Worm (Caenorhabditis elegans): ENCODE data around the gene col-17.
"Not testable (repeated sequence)": the region's sequence is repeated elsewhere in the genome, so short reads cannot be mapped to it uniquely, and the experiment has no call there.

The col-17 gene

ce11 chrII:4834761-4835160 is 32.6 kb downstream of the col-17 start, which contains the start of the genes C33F10.11 and C33F10.1:
TSS of gene C33F10.11 (minus strand) at chrII:4834861.
TSS of gene C33F10.1 (plus strand) at chrII:4835023.
- no peak for TF ChIP-seq lin-32 (GFP tag; optimal IDR thresholded peaks at IDR 0.05)
- TF ChIP-seq mep-1 (tag; optimal IDR thresholded peaks at IDR 0.05) = no peak
- no peak for TF ChIP-seq snpc-4 (tag; optimal IDR thresholded peaks at IDR 0.05)
- TF ChIP-seq nhr-28 (tag; optimal IDR thresholded peaks at IDR 0.05) = no peak
- no peak for TF ChIP-seq unc-62 (GFP tag; optimal IDR thresholded peaks at IDR 0.05)
- TF ChIP-seq zip-8 (tag; optimal IDR thresholded peaks at IDR 0.05) = no peak
- no peak for TF ChIP-seq sptf-1 (tag; optimal IDR thresholded peaks at IDR 0.05)
- TF ChIP-seq unc-39 (tag; optimal IDR thresholded peaks at IDR 0.05) = no peak
- no peak for TF ChIP-seq cnd-1 (tag; optimal IDR thresholded peaks at IDR 0.05)
- TF ChIP-seq drap-1 (GFP tag; optimal IDR thresholded peaks at IDR 0.05) = no peak
- no peak for TF ChIP-seq ham-2 (GFP tag; optimal IDR thresholded peaks at IDR 0.05)
- no peak for TF ChIP-seq nhr-76 (tag; optimal IDR thresholded peaks at IDR 0.05)
- TF ChIP-seq ceh-43 (GFP tag; optimal IDR thresholded peaks at IDR 0.05) = no peak
- TF ChIP-seq lsy-2 (tag; optimal IDR thresholded peaks at IDR 0.05) = no peak

- no peak for TF ChIP-seq pha-4 (tag; optimal IDR thresholded peaks at IDR 0.05)
- TF ChIP-seq nhr-2 (tag; optimal IDR thresholded peaks at IDR 0.05) = peak; percentile 43
- no peak for TF ChIP-seq elt-1 (tag; optimal IDR thresholded peaks at IDR 0.05; ENCODE audit: borderline replicate concordance, insufficient read depth)
- TF ChIP-seq ceh-43 (GFP tag; optimal IDR thresholded peaks at IDR 0.05) = no peak
- peak; percentile 59 for TF ChIP-seq unc-62 (GFP tag; optimal IDR thresholded peaks at IDR 0.05)
- TF ChIP-seq lin-32 (GFP tag; optimal IDR thresholded peaks at IDR 0.05) = no peak
- TF ChIP-seq nhr-237 (tag; optimal IDR thresholded peaks at IDR 0.05) = no peak
- TF ChIP-seq unc-39 (tag; optimal IDR thresholded peaks at IDR 0.05) = no peak
- TF ChIP-seq nhr-12 (tag; optimal IDR thresholded peaks at IDR 0.05) = no peak
- peak; percentile 52 for TF ChIP-seq cnd-1 (tag; optimal IDR thresholded peaks at IDR 0.05)
- no peak for TF ChIP-seq drap-1 (GFP tag; optimal IDR thresholded peaks at IDR 0.05)
- TF ChIP-seq ceh-83 (GFP tag; optimal IDR thresholded peaks at IDR 0.05) = no peak
- TF ChIP-seq ceh-39 (tag; optimal IDR thresholded peaks at IDR 0.05) = no peak
- TF ChIP-seq nhr-28 (tag; optimal IDR thresholded peaks at IDR 0.05) = no peak
- TF ChIP-seq elt-3 (tag; optimal IDR thresholded peaks at IDR 0.05) = no peak
- peak; percentile 30 for TF ChIP-seq mep-1 (tag; optimal IDR thresholded peaks at IDR 0.05)
- no peak for TF ChIP-seq mls-2 (tag; optimal IDR thresholded peaks at IDR 0.05)
- TF ChIP-seq sem-2 (GFP tag; optimal IDR thresholded peaks at IDR 0.05) = no peak
- no peak for TF ChIP-seq ham-2 (GFP tag; optimal IDR thresholded peaks at IDR 0.05)
- TF ChIP-seq sptf-1 (tag; optimal IDR thresholded peaks at IDR 0.05) = no peak
- TF ChIP-seq hlh-1 (tag; optimal IDR thresholded peaks at IDR 0.05) = peak; percentile 88
- TF ChIP-seq flh-1 (GFP tag; optimal IDR thresholded peaks at IDR 0.05) = no peak
- TF ChIP-seq zip-8 (tag; optimal IDR thresholded peaks at IDR 0.05) = no peak
- TF ChIP-seq lsy-2 (tag; optimal IDR thresholded peaks at IDR 0.05) = peak; percentile 47
Observed at ce11 chrII:4827734-4828609, 39.4 kb downstream of the col-17 start, which contains the start of the genes fbxb-88 and tbck-1. TSS of gene fbxb-88 (minus strand) at chrII:4827884. TSS of gene tbck-1 (plus strand) at chrII:4828559.

- not testable (repeated sequence) for TF ChIP-seq snpc-4, pha-4, unc-39 (tag; optimal IDR thresholded peaks at IDR 0.05)
Observed at ce11 chrII:4825133-4825532, 42.2 kb downstream of the col-17 start, which contains the start of the genes C33F10.8 and msp-40. TSS of gene C33F10.8 (minus strand) at chrII:4825233. TSS of gene msp-40 (plus strand) at chrII:4825414.

ce11 chrII:4822610-4823009 is 44.8 kb downstream of the col-17 start:
- TF ChIP-seq unc-62 (GFP tag; optimal IDR thresholded peaks at IDR 0.05) (no peak), zip-8 (tag; optimal IDR thresholded peaks at IDR 0.05) (peak; percentile 96), nhr-2 (tag; optimal IDR thresholded peaks at IDR 0.05) (peak; percentile 70), lsy-2 (tag; optimal IDR thresholded peaks at IDR 0.05) (no peak), sem-2 (GFP tag; optimal IDR thresholded peaks at IDR 0.05) (no peak)

ce11 chrII:4821739-4822138 is 45.6 kb downstream of the col-17 start, which contains the start of gene lact-5:
TSS of gene lact-5 (minus strand) at chrII:4821739.
- no peak for TF ChIP-seq unc-120 (tag; optimal IDR thresholded peaks at IDR 0.05; ENCODE audit: poor library complexity, severe bottlenecking)
- TF ChIP-seq sptf-1 (tag; optimal IDR thresholded peaks at IDR 0.05) = no peak
- no peak for TF ChIP-seq zip-8 (tag; optimal IDR thresholded peaks at IDR 0.05)
- peak; percentile 69 for TF ChIP-seq blmp-1 (tag; optimal IDR thresholded peaks at IDR 0.05)
- TF ChIP-seq nhr-28 (tag; optimal IDR thresholded peaks at IDR 0.05) = no peak

Data from whole organism, mixed stage, embryonic.